Fruit fly (Drosophila melanogaster) whole organism, embryonic: ENCODE results near the gene ABCB7.

Source experiments
- ATbp ChIP-seq: fragments of 200-800 bp; sonication (Bioruptor generic); optimal IDR thresholded peaks from 2 replicates; lab custom pipeline; 2017; ENCODE audit warnings: missing biosample characterization, mild to moderate bottlenecking, missing genetic modification characterization, missing genetic modification reagents
- Atf3 ChIP-seq: fragments of 200-800 bp; sonication (Bioruptor generic); optimal IDR thresholded peaks from 3 replicates; lab custom pipeline; 2016; ENCODE audit warnings: missing biosample characterization, missing genetic modification characterization
- Atf6 ChIP-seq: fragments of 200-800 bp; sonication (Bioruptor generic); IDR thresholded peaks from 2 replicates; pipeline ENCODE4 v1.3.6; 2022; ENCODE audit warnings: missing biosample characterization, missing genetic modification characterization
- CG10209 ChIP-seq: fragments of 200-800 bp; sonication (Bioruptor generic); optimal IDR thresholded peaks from 3 replicates; lab custom pipeline; 2017; ENCODE audit warnings: missing biosample characterization, mild to moderate bottlenecking, missing genetic modification characterization, missing genetic modification reagents
- CG10959 ChIP-seq: fragments of 200-800 bp; sonication (Bioruptor generic); IDR thresholded peaks from 2 replicates; pipeline ENCODE4 v1.3.6; 2022; ENCODE audit warnings: missing biosample characterization, missing genetic modification characterization
- CG12391 ChIP-seq: fragments of 200-800 bp; sonication (Bioruptor generic); optimal IDR thresholded peaks from 3 replicates; lab custom pipeline; 2018; ENCODE audit warnings: missing biosample characterization, mild to moderate bottlenecking, missing genetic modification characterization, moderate library complexity
- CG13296 ChIP-seq: fragments of 200-800 bp; sonication (Bioruptor generic); optimal IDR thresholded peaks from 3 replicates; lab custom pipeline; 2018; ENCODE audit warnings: missing biosample characterization, mild to moderate bottlenecking, missing genetic modification characterization
- CG13775 ChIP-seq: fragments of 200-800 bp; sonication (Bioruptor generic); optimal IDR thresholded peaks from 3 replicates; lab custom pipeline; 2017; ENCODE audit warnings: missing biosample characterization, mild to moderate bottlenecking, missing genetic modification characterization
- CG16779 ChIP-seq: fragments of 200-800 bp; sonication (Bioruptor generic); IDR thresholded peaks from 2 replicates; pipeline ENCODE4 v1.3.6; 2022; ENCODE audit warnings: missing biosample characterization, missing genetic modification characterization
- CG17328 ChIP-seq: fragments of 200-800 bp; sonication (Bioruptor generic); IDR thresholded peaks from 2 replicates; pipeline ENCODE4 v1.3.6; 2022; ENCODE audit warnings: missing biosample characterization, missing genetic modification characterization
- CG17361 ChIP-seq: fragments of 200-800 bp; sonication (Bioruptor generic); IDR thresholded peaks from 3 replicates; pipeline ENCODE4 v1.3.6; 2022; ENCODE audit warnings: missing biosample characterization, missing genetic modification characterization
- CG2116 ChIP-seq: fragments of 200-800 bp; sonication (Bioruptor generic); optimal IDR thresholded peaks from 3 replicates; lab custom pipeline; 2018; ENCODE audit warnings: missing biosample characterization, mild to moderate bottlenecking, missing genetic modification characterization
- CG31388 ChIP-seq: fragments of 200-800 bp; sonication (Bioruptor generic); optimal IDR thresholded peaks from 2 replicates; lab custom pipeline; 2016; ENCODE audit warnings: missing biosample characterization, missing genetic modification characterization
- CG32767 ChIP-seq: fragments of 200-800 bp; sonication (Bioruptor generic); IDR thresholded peaks from 2 replicates; pipeline ENCODE4 v1.3.6; 2022; ENCODE audit warnings: missing biosample characterization, missing genetic modification characterization
- CG33213 ChIP-seq: fragments of 200-800 bp; sonication (Bioruptor generic); optimal IDR thresholded peaks from 3 replicates; lab custom pipeline; 2016; ENCODE audit warnings: missing biosample characterization, missing genetic modification characterization
- CG3407 ChIP-seq: fragments of 200-800 bp; sonication (Bioruptor generic); optimal IDR thresholded peaks from 2 replicates; lab custom pipeline; 2018; ENCODE audit warnings: missing biosample characterization, mild to moderate bottlenecking, missing genetic modification characterization
- CG34376 ChIP-seq: fragments of 200-800 bp; sonication (Bioruptor generic); optimal IDR thresholded peaks from 2 replicates; lab custom pipeline; 2018; ENCODE audit warnings: missing biosample characterization, mild to moderate bottlenecking, missing genetic modification characterization
- CG3726 ChIP-seq: fragments of 200-800 bp; sonication (Bioruptor generic); IDR thresholded peaks from 3 replicates; pipeline ENCODE4, ENCODE4 v1.3.6; 2022; ENCODE audit warnings: missing biosample characterization, missing genetic modification characterization
- CG3995 ChIP-seq: fragments of 200-800 bp; sonication (Bioruptor generic); optimal IDR thresholded peaks from 3 replicates; lab custom pipeline; 2016; ENCODE audit warnings: missing biosample characterization, missing genetic modification characterization
- CG4820 ChIP-seq: fragments of 200-800 bp; sonication (Bioruptor generic); optimal IDR thresholded peaks from 3 replicates; lab custom pipeline; 2016; ENCODE audit warnings: missing biosample characterization, missing genetic modification characterization
- CG6654 ChIP-seq: fragments of 200-800 bp; sonication (Bioruptor generic); optimal IDR thresholded peaks from 2 replicates; lab custom pipeline; 2017; ENCODE audit warnings: missing biosample characterization, mild to moderate bottlenecking, missing genetic modification characterization
- CG7987 ChIP-seq: fragments of 200-800 bp; sonication (Bioruptor generic); optimal IDR thresholded peaks from 2 replicates; lab custom pipeline; 2018; ENCODE audit warnings: missing biosample characterization, mild to moderate bottlenecking, missing genetic modification characterization, moderate library complexity
- Chrac-16 ChIP-seq: fragments of 200-800 bp; sonication (Bioruptor generic); optimal IDR thresholded peaks from 3 replicates; lab custom pipeline; 2016; ENCODE audit warnings: missing biosample characterization, missing genetic modification characterization
- Dip3 ChIP-seq: fragments of 200-800 bp; sonication (Bioruptor generic); optimal IDR thresholded peaks from 3 replicates; lab custom pipeline; 2016; ENCODE audit warnings: missing biosample characterization, missing genetic modification characterization
- Dp ChIP-seq: fragments of 200-800 bp; sonication (Bioruptor generic); optimal IDR thresholded peaks from 2 replicates; lab custom pipeline; 2018; ENCODE audit warnings: missing biosample characterization, mild to moderate bottlenecking, missing genetic modification characterization, moderate library complexity
- Eip74EF ChIP-seq, 2 experiments: fragments of 200-800 bp in 1 of 2; fragments of >200 bp in 1 of 2; sonication (Bioruptor generic) in 1 of 2; optimal IDR thresholded peaks; 2 replicates each; lab custom pipeline; 2017 to 2019; ENCODE audit warnings: missing biosample characterization in 2 of 2, missing genetic modification characterization in 2 of 2, mild to moderate bottlenecking in 1 of 2, moderate library complexity in 1 of 2
- Ets65A ChIP-seq: fragments of 200-800 bp; sonication (Bioruptor generic); peaks from one replicate; lab custom pipeline; 2016; ENCODE audit warnings: missing biosample characterization, missing genetic modification characterization
- Gug ChIP-seq: fragments of 200-800 bp; sonication (Bioruptor generic); IDR thresholded peaks from 4 replicates; pipeline ENCODE4 v1.3.6; 2022; ENCODE audit warnings: missing biosample characterization, missing genetic modification characterization
- HHEX ChIP-seq: fragments of 200-800 bp; sonication (Bioruptor generic); optimal IDR thresholded peaks from 3 replicates; lab custom pipeline; 2017; ENCODE audit warnings: missing biosample characterization, mild to moderate bottlenecking, missing genetic modification characterization, missing genetic modification reagents
- Hmr ChIP-seq: fragments of 200-800 bp; sonication (Bioruptor generic); optimal IDR thresholded peaks from 3 replicates; lab custom pipeline; 2017; ENCODE audit warnings: mild to moderate bottlenecking, missing biosample characterization, missing genetic modification reagents, missing genetic modification characterization
- Hr51 ChIP-seq, 2 experiments: fragments of 200-800 bp; sonication (Bioruptor generic); optimal IDR thresholded peaks; 2 replicates in 1 of 2; 3 replicates in 1 of 2; lab custom pipeline; 2016 to 2018; ENCODE audit warnings: missing biosample characterization in 2 of 2, missing genetic modification characterization in 2 of 2, mild to moderate bottlenecking in 1 of 2, moderate library complexity in 1 of 2
- Meics ChIP-seq: fragments of 200-800 bp; sonication (Bioruptor generic); optimal IDR thresholded peaks from 2 replicates; lab custom pipeline; 2017; ENCODE audit warnings: missing biosample characterization, mild to moderate bottlenecking, missing genetic modification characterization
- NK7.1 ChIP-seq: fragments of 200-800 bp; sonication (Bioruptor generic); optimal IDR thresholded peaks from 3 replicates; lab custom pipeline; 2016; ENCODE audit warnings: missing biosample characterization, missing genetic modification characterization
- NfI ChIP-seq: fragments of 200-800 bp; sonication (Bioruptor generic); optimal IDR thresholded peaks from 3 replicates; lab custom pipeline; 2018; ENCODE audit warnings: missing biosample characterization, mild to moderate bottlenecking, missing genetic modification characterization, moderate library complexity
- Opbp ChIP-seq: fragments of 200-800 bp; sonication (Bioruptor generic); IDR thresholded peaks from 3 replicates; pipeline ENCODE4 v1.3.6; 2022; ENCODE audit warnings: missing biosample characterization, missing genetic modification characterization; ENCODE audit not compliant: partially characterized antibody
- Side ChIP-seq: fragments of 200-800 bp; sonication (Bioruptor generic); optimal IDR thresholded peaks from 2 replicates; lab custom pipeline; 2016; ENCODE audit warnings: missing biosample characterization, missing genetic modification characterization
- TFAM ChIP-seq: fragments of 200-800 bp; sonication (Bioruptor generic); optimal IDR thresholded peaks from 2 replicates; lab custom pipeline; 2017; ENCODE audit warnings: missing biosample characterization, missing genetic modification characterization, inconsistent platforms
- YL-1 ChIP-seq: fragments of 200-800 bp; sonication (Bioruptor generic); optimal IDR thresholded peaks from 3 replicates; lab custom pipeline; 2017; ENCODE audit warnings: missing biosample characterization, mild to moderate bottlenecking, missing genetic modification characterization
- ase ChIP-seq: fragments of 200-800 bp; sonication (Bioruptor generic); IDR thresholded peaks from 3 replicates; pipeline ENCODE4 v1.3.6; 2022; ENCODE audit warnings: missing biosample characterization, missing genetic modification characterization
- cato ChIP-seq: fragments of 200-800 bp; sonication (Bioruptor generic); optimal IDR thresholded peaks from 2 replicates; lab custom pipeline; 2016; ENCODE audit warnings: missing biosample characterization, missing genetic modification characterization, borderline replicate concordance
- cg ChIP-seq: fragments of 200-800 bp; sonication (Bioruptor generic); optimal IDR thresholded peaks from 3 replicates; lab custom pipeline; 2019; ENCODE audit warnings: missing biosample characterization, mild to moderate bottlenecking, missing genetic modification characterization, moderate library complexity
- danr ChIP-seq: fragments of 200-800 bp; sonication (Bioruptor generic); IDR thresholded peaks from 2 replicates; pipeline ENCODE4 v1.3.6; 2022; ENCODE audit warnings: missing biosample characterization, missing genetic modification characterization
- dmrt99B ChIP-seq: fragments of 200-800 bp; sonication (Bioruptor generic); optimal IDR thresholded peaks from 2 replicates; lab custom pipeline; 2018; ENCODE audit warnings: missing biosample characterization, mild to moderate bottlenecking, missing genetic modification characterization, moderate library complexity
- dysf ChIP-seq: fragments of 200-800 bp; sonication (Bioruptor generic); IDR thresholded peaks from 3 replicates; pipeline ENCODE4 v1.3.6; 2022; ENCODE audit warnings: missing biosample characterization, missing genetic modification characterization
- ewg ChIP-seq: fragments of 200-800 bp; sonication (Bioruptor generic); optimal IDR thresholded peaks from 3 replicates; lab custom pipeline; 2017; ENCODE audit warnings: mild to moderate bottlenecking, missing biosample characterization, missing genetic modification reagents, missing genetic modification characterization
- eyg ChIP-seq: fragments of 200-800 bp; sonication (Bioruptor generic); optimal IDR thresholded peaks from 3 replicates; lab custom pipeline; 2016; ENCODE audit warnings: missing biosample characterization, missing genetic modification characterization
- jigr1 ChIP-seq: fragments of 200-800 bp; sonication (Bioruptor generic); IDR thresholded peaks from 3 replicates; pipeline ENCODE4 v1.3.6; 2022; ENCODE audit warnings: missing biosample characterization, missing genetic modification characterization
- lilli ChIP-seq: fragments of 200-800 bp; sonication (Bioruptor generic); optimal IDR thresholded peaks from 3 replicates; lab custom pipeline; 2016; ENCODE audit warnings: missing biosample characterization, missing genetic modification characterization
- nerfin-2 ChIP-seq: fragments of 200-800 bp; sonication (Bioruptor generic); IDR thresholded peaks from 2 replicates; pipeline ENCODE4 v1.3.6; 2022; ENCODE audit warnings: missing biosample characterization, missing genetic modification characterization; ENCODE audit not compliant: partially characterized antibody
- oc ChIP-seq: fragments of 200-800 bp; sonication (Bioruptor generic); optimal IDR thresholded peaks from 2 replicates; lab custom pipeline; 2018; ENCODE audit warnings: missing biosample characterization, mild to moderate bottlenecking, missing genetic modification characterization, moderate library complexity
- stwl ChIP-seq: fragments of 200-800 bp; sonication (Bioruptor generic); optimal IDR thresholded peaks from 3 replicates; lab custom pipeline; 2018; ENCODE audit warnings: missing biosample characterization, mild to moderate bottlenecking, missing genetic modification characterization, moderate library complexity

ABCB7 gene

dm6 chr3L:1609611-1610010 lies 8.6 kb upstream of the ABCB7 start (continued):
- peak; percentile 12 for TF ChIP-seq CG13296 (GFP tag; lab: Kevin White, UChicago)
- no peak for TF ChIP-seq Side (GFP tag; lab: Kevin White, UChicago)
- no peak for TF ChIP-seq ewg (GFP tag; lab: Kevin White, UChicago)
- TF ChIP-seq NfI (GFP tag; lab: Kevin White, UChicago): peak; percentile 21
- TF ChIP-seq HHEX (GFP tag; lab: Kevin White, UChicago): peak; percentile 34
- no peak for TF ChIP-seq ATbp (GFP tag; lab: Kevin White, UChicago)
- no peak for TF ChIP-seq Dp (GFP tag; lab: Kevin White, UChicago)
- TF ChIP-seq dmrt99B (tag; lab: Kevin White, UChicago): no peak
- no peak for TF ChIP-seq CG4820
- TF ChIP-seq Dip3 (GFP tag; lab: Kevin White, UChicago): peak; percentile 46
- no peak for TF ChIP-seq CG6654 (GFP tag; lab: Kevin White, UChicago)
- TF ChIP-seq CG3726 (GFP tag; lab: Robert Waterston, UW): no peak
- TF ChIP-seq YL-1 (GFP tag; lab: Kevin White, UChicago): no peak
- no peak for TF ChIP-seq nerfin-2
- TF ChIP-seq CG12391 (tag; lab: Kevin White, UChicago): peak; percentile 34
- TF ChIP-seq CG13775 (GFP tag; lab: Kevin White, UChicago): peak; percentile 46
- no peak for TF ChIP-seq eyg
- peak; percentile 57 for TF ChIP-seq Hmr (GFP tag; lab: Kevin White, UChicago)
- peak in 1 of 2 experiments; percentile 39 for TF ChIP-seq Hr51 (GFP tag; optimal IDR thresholded peaks at IDR 0.05; lab: Kevin White, UChicago)
- TF ChIP-seq danr: no peak
- TF ChIP-seq CG10959 (GFP tag; lab: Robert Waterston, UW): no peak
- TF ChIP-seq TFAM (GFP tag; lab: Kevin White, UChicago): no peak
- TF ChIP-seq CG10209 (GFP tag; lab: Kevin White, UChicago): peak; percentile 34
- TF ChIP-seq CG2116 (GFP tag; lab: Kevin White, UChicago): no peak
- peak; percentile 57; the same call in 2 of the 4 replicates for TF ChIP-seq Gug
- TF ChIP-seq ase (GFP tag; lab: Robert Waterston, UW): no peak
- peak; percentile 68 for TF ChIP-seq Meics (GFP tag; lab: Kevin White, UChicago)
- TF ChIP-seq Chrac-16 (GFP tag; lab: Kevin White, UChicago): peak; percentile 9
- TF ChIP-seq Eip74EF (GFP tag; optimal IDR thresholded peaks at IDR 0.05; lab: Kevin White, UChicago): no peak
- no peak for TF ChIP-seq NK7.1 (GFP tag; lab: Kevin White, UChicago)
- no peak for TF ChIP-seq CG34376 (GFP tag; lab: Kevin White, UChicago)
- TF ChIP-seq lilli (GFP tag; lab: Kevin White, UChicago): peak; percentile 59
- no peak for TF ChIP-seq jigr1 (GFP tag; lab: Robert Waterston, UW)
- no peak for TF ChIP-seq Opbp (GFP tag; lab: Robert Waterston, UW)
- no peak for TF ChIP-seq cato (GFP tag; lab: Kevin White, UChicago)
- TF ChIP-seq oc (tag; lab: Kevin White, UChicago): no peak
- TF ChIP-seq stwl (tag; lab: Kevin White, UChicago): no peak
- TF ChIP-seq CG17328 (GFP tag; lab: Robert Waterston, UW): 0 out of 2 replicates have a peak, but pooled peaks have one; percentile 20
- no peak for TF ChIP-seq cg (GFP tag; lab: Kevin White, UChicago)
- peak; percentile 49; the same call in 1 of the 3 replicates for TF ChIP-seq CG17361 (GFP tag; lab: Robert Waterston, UW)
- no peak for TF ChIP-seq CG33213 (GFP tag; lab: Kevin White, UChicago)
- TF ChIP-seq CG16779 (GFP tag; lab: Robert Waterston, UW): no peak
- TF ChIP-seq CG32767: no peak
- peak; percentile 94 for TF ChIP-seq Ets65A (GFP tag; lab: Kevin White, UChicago)
- no peak for TF ChIP-seq Atf3 (GFP tag; lab: Kevin White, UChicago)
- no peak for TF ChIP-seq CG3995
- no peak for TF ChIP-seq CG7987 (GFP tag; lab: Kevin White, UChicago)
- no peak for TF ChIP-seq CG3407 (GFP tag; lab: Kevin White, UChicago)
- TF ChIP-seq Atf6 (GFP tag; lab: Robert Waterston, UW): peak; percentile 70
- peak; percentile 74 for TF ChIP-seq dysf (GFP tag; lab: Robert Waterston, UW)
- TF ChIP-seq CG31388 (GFP tag; lab: Kevin White, UChicago): no peak
